Fruit fly (Drosophila melanogaster) S2 (cell line): ENCODE measurements around the gene Osbp.

ENCODE experiments used
- CG8478 ChIP-seq: fragments of >200 bp; optimal IDR thresholded peaks from 2 replicates; lab custom pipeline; 2018
- CTCF ChIP-seq, 2 experiments: fragments of >200 bp; optimal IDR thresholded peaks; 2 replicates each; lab custom pipeline; 2018

DNA sequence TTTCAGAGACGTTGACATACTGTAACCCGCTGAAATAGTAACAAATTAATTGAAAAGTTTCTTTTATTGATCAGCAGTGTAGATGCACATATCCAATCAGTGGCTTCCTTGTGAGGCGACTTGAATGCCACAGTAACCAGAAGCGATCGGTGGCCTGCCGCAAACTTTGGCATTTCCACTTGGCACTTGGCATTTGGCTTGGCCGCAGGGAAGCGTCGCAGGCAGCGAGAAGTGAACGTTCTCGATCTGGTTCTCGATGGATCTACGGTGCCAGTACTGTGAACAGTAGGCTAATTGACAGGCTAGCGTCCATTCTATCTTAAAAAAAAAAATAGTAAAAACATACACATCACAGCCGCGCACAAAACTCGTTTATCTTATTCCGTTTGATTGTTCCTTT, 37.2 kb downstream of the Osbp start, which contains the start of gene CG10845:
- no peak for TF ChIP-seq CG8478 (lab: Kevin White, UChicago)
- no peak for TF ChIP-seq CTCF (optimal IDR thresholded peaks at IDR 0.05; lab: Kevin White, UChicago)
